Worm (Caenorhabditis elegans) whole organism, mixed stage, embryonic: ENCODE measurements around the gene dmsr-13.
A peak's percentile ranks its signal among the peaks of the same experiment; 100 is the strongest.

ENCODE experiments used
- bed-3 ChIP-seq: fragments of 200-800 bp; sonication (Bioruptor generic); optimal IDR thresholded peaks from 3 replicates; lab custom pipeline; 2018; ENCODE audit warnings: mild to moderate bottlenecking, missing genetic modification characterization, moderate library complexity, missing compliant biosample characterization
- blmp-1 ChIP-seq: fragments of 150-350 bp; optimal IDR thresholded peaks from 2 replicates; lab custom pipeline; 2014; ENCODE audit warnings: missing biosample characterization, missing genetic modification characterization
- ceh-39 ChIP-seq: fragments of 150-350 bp; optimal IDR thresholded peaks from 2 replicates; lab custom pipeline; 2014; ENCODE audit warnings: missing biosample characterization, missing genetic modification characterization
- ceh-43 ChIP-seq: fragments of 200-800 bp; sonication (Bioruptor generic); optimal IDR thresholded peaks from 2 replicates; lab custom pipeline; 2018; ENCODE audit warnings: mild to moderate bottlenecking, missing genetic modification characterization, moderate library complexity, missing compliant biosample characterization
- ceh-83 ChIP-seq: fragments of 200-800 bp; sonication (Bioruptor generic); optimal IDR thresholded peaks from 2 replicates; lab custom pipeline; 2018; ENCODE audit warnings: mild to moderate bottlenecking, missing genetic modification characterization, missing compliant biosample characterization
- ces-1 ChIP-seq: fragments of 150-350 bp; optimal IDR thresholded peaks from 2 replicates; lab custom pipeline; 2014; ENCODE audit warnings: missing biosample characterization, missing genetic modification reagents, missing genetic modification characterization
- elt-3 ChIP-seq: fragments of 150-350 bp; optimal IDR thresholded peaks from 2 replicates; lab custom pipeline; 2014; ENCODE audit warnings: missing biosample characterization, missing genetic modification characterization
- flh-1 ChIP-seq: fragments of 200-800 bp; sonication (Bioruptor generic); optimal IDR thresholded peaks from 2 replicates; lab custom pipeline; 2018; ENCODE audit warnings: mild to moderate bottlenecking, missing genetic modification characterization, moderate library complexity, missing compliant biosample characterization
- ham-2 ChIP-seq: fragments of 200-800 bp; sonication (Bioruptor generic); optimal IDR thresholded peaks from 2 replicates; lab custom pipeline; 2018; ENCODE audit warnings: mild to moderate bottlenecking, missing genetic modification characterization, missing compliant biosample characterization
- hlh-1 ChIP-seq: fragments of 150-350 bp; optimal IDR thresholded peaks from 2 replicates; lab custom pipeline; 2014; ENCODE audit warnings: missing biosample characterization, missing genetic modification reagents, missing genetic modification characterization
- lin-13 ChIP-seq: fragments of 150-350 bp; optimal IDR thresholded peaks from 2 replicates; lab custom pipeline; 2014; ENCODE audit warnings: missing biosample characterization, missing genetic modification characterization
- lin-32 ChIP-seq: fragments of 200-800 bp; sonication (Bioruptor generic); optimal IDR thresholded peaks from 2 replicates; lab custom pipeline; 2018; ENCODE audit warnings: mild to moderate bottlenecking, missing genetic modification characterization, missing compliant biosample characterization
- mab-5 ChIP-seq: fragments of 150-350 bp; optimal IDR thresholded peaks from 2 replicates; lab custom pipeline; 2014; ENCODE audit warnings: missing biosample characterization, missing genetic modification characterization
- mep-1 ChIP-seq: fragments of 150-350 bp; optimal IDR thresholded peaks from 2 replicates; lab custom pipeline; 2017; ENCODE audit warnings: missing biosample characterization, missing genetic modification reagents, missing genetic modification characterization, inconsistent platforms
- mls-2 ChIP-seq: sonication (generic microtip); optimal IDR thresholded peaks from 2 replicates; lab custom pipeline; 2016; ENCODE audit warnings: mild to moderate bottlenecking, missing genetic modification characterization, moderate library complexity, missing compliant biosample characterization
- nhr-12 ChIP-seq: fragments of 150-350 bp; optimal IDR thresholded peaks from 2 replicates; lab custom pipeline; 2014; ENCODE audit warnings: missing biosample characterization, missing genetic modification characterization
- nhr-28 ChIP-seq: fragments of 150-350 bp; optimal IDR thresholded peaks from 2 replicates; lab custom pipeline; 2014; ENCODE audit warnings: missing biosample characterization, missing genetic modification characterization
- nhr-76 ChIP-seq: sonication (generic microtip); optimal IDR thresholded peaks from 2 replicates; lab custom pipeline; 2017; ENCODE audit warnings: missing biosample characterization, missing genetic modification characterization
- pha-4 ChIP-seq: fragments of 150-350 bp; optimal IDR thresholded peaks from 2 replicates; lab custom pipeline; 2018; ENCODE audit warnings: missing biosample characterization, missing genetic modification reagents, missing genetic modification characterization
- sem-2 ChIP-seq: fragments of 200-800 bp; sonication (Bioruptor generic); optimal IDR thresholded peaks from 2 replicates; lab custom pipeline; 2018; ENCODE audit warnings: mild to moderate bottlenecking, missing genetic modification characterization, missing compliant biosample characterization
- snpc-4 ChIP-seq: fragments of 150-350 bp; optimal IDR thresholded peaks from 2 replicates; lab custom pipeline; 2014; ENCODE audit warnings: missing biosample characterization, missing genetic modification characterization
- sptf-1 ChIP-seq: sonication (generic microtip); optimal IDR thresholded peaks from 2 replicates; lab custom pipeline; 2017; ENCODE audit warnings: mild to moderate bottlenecking, missing genetic modification characterization, moderate library complexity, missing compliant biosample characterization
- unc-120 ChIP-seq: sonication (generic microtip); optimal IDR thresholded peaks from 2 replicates; lab custom pipeline; 2017; ENCODE audit warnings: missing genetic modification characterization, missing compliant biosample characterization; ENCODE audit not compliant: poor library complexity, severe bottlenecking
- unc-39 ChIP-seq: fragments of 150-350 bp; optimal IDR thresholded peaks from 2 replicates; lab custom pipeline; 2014; ENCODE audit warnings: missing biosample characterization, missing genetic modification characterization
- unc-62 ChIP-seq: fragments of 150-350 bp; optimal IDR thresholded peaks from 2 replicates; lab custom pipeline; 2014; ENCODE audit warnings: missing biosample characterization, missing genetic modification reagents, missing genetic modification characterization
- ztf-11 ChIP-seq: fragments of 150-350 bp; optimal IDR thresholded peaks from 2 replicates; lab custom pipeline; 2014; ENCODE audit warnings: missing biosample characterization, missing genetic modification characterization

Gene dmsr-13

ce11 chrV:6773735-6774134 is 46.0 kb downstream of the dmsr-13 start, which contains the start of gene ZC404.16:
ZC404.16 (minus strand) TSS chrV:6773835.
- no peak for TF ChIP-seq sptf-1
- TF ChIP-seq mls-2 (tag; lab: Kevin White, UChicago): no peak
- no peak for TF ChIP-seq ces-1
- TF ChIP-seq blmp-1 (tag; lab: Kevin White, UChicago): no peak
- TF ChIP-seq mab-5 (tag; lab: Kevin White, UChicago): no peak
- TF ChIP-seq ceh-83 (GFP tag; lab: Kevin White, UChicago): no peak
- TF ChIP-seq unc-62 (GFP tag; lab: Kevin White, UChicago): no peak
- TF ChIP-seq hlh-1 (tag; lab: Kevin White, UChicago): no peak
- no peak for TF ChIP-seq unc-120
- no peak for TF ChIP-seq lin-32 (GFP tag; lab: Kevin White, UChicago)
- no peak for TF ChIP-seq nhr-76
- no peak for TF ChIP-seq ztf-11
- no peak for TF ChIP-seq bed-3 (GFP tag; lab: Kevin White, UChicago)
- no peak for TF ChIP-seq ceh-43 (GFP tag; lab: Kevin White, UChicago)
- TF ChIP-seq snpc-4 (tag; lab: Kevin White, UChicago): no peak
- TF ChIP-seq mep-1 (tag; lab: Kevin White, UChicago): no peak
- no peak for TF ChIP-seq pha-4 (tag; lab: Kevin White, UChicago)
- no peak for TF ChIP-seq sem-2
- TF ChIP-seq ham-2 (GFP tag; lab: Kevin White, UChicago): no peak
- no peak for TF ChIP-seq flh-1

ce11 chrV:6771645-6772044 is 48.1 kb downstream of the dmsr-13 start, which contains the start of gene srh-30:
srh-30 (minus strand) TSS chrV:6771745.
- TF ChIP-seq lin-32 (GFP tag; lab: Kevin White, UChicago) (no peak), elt-3 (no peak), unc-62 (GFP tag; lab: Kevin White, UChicago) (no peak), flh-1 (no peak), sem-2 (no peak)
- TF ChIP-seq, all 35 proteins: peak for 0

ce11 chrV:6769440-6769839 is 50.3 kb downstream of the dmsr-13 start:
- no peak for TF ChIP-seq unc-39 (tag; lab: Kevin White, UChicago)
- no peak for TF ChIP-seq lin-13 (tag; lab: Kevin White, UChicago)
- no peak for TF ChIP-seq ceh-39 (tag; lab: Kevin White, UChicago)
- no peak for TF ChIP-seq ceh-43 (GFP tag; lab: Kevin White, UChicago)
- TF ChIP-seq nhr-28 (tag; lab: Kevin White, UChicago): no peak
- TF ChIP-seq ham-2 (GFP tag; lab: Kevin White, UChicago): no peak
- TF ChIP-seq snpc-4 (tag; lab: Kevin White, UChicago): no peak
- TF ChIP-seq blmp-1 (tag; lab: Kevin White, UChicago): no peak
- TF ChIP-seq nhr-76: no peak
- no peak for TF ChIP-seq nhr-12 (tag; lab: Kevin White, UChicago)

- peak; percentile 90 for TF ChIP-seq unc-120
- TF ChIP-seq hlh-1 (tag; lab: Kevin White, UChicago): peak; percentile 31
- peak; percentile 9 for TF ChIP-seq unc-62 (GFP tag; lab: Kevin White, UChicago)
- no peak for TF ChIP-seq nhr-76
Observed at ce11 chrV:6768452-6768929, 51.2 kb downstream of the dmsr-13 start, which contains the start of the genes T25F10.1 and clik-1. T25F10.1 (plus strand) TSS chrV:6768502. clik-1 (minus strand) TSS chrV:6768732.
